Worm (Caenorhabditis elegans): ENCODE results near the gene elo-3.

ce11 chrIV:7258253-7258652 lies 20.7 kb downstream of the elo-3 start, which contains the start of gene C06E4.6:
- no peak for TF ChIP-seq elt-2 (tag; optimal IDR thresholded peaks at IDR 0.05)
- no peak for TF ChIP-seq pha-4 (tag; optimal IDR thresholded peaks at IDR 0.05)
- no peak for TF ChIP-seq madf-2 (tag; optimal IDR thresholded peaks at IDR 0.05)
- TF ChIP-seq unc-86 (tag; optimal IDR thresholded peaks at IDR 0.05): no peak
- TF ChIP-seq lim-6 (tag; optimal IDR thresholded peaks at IDR 0.05): no peak
- TF ChIP-seq npax-4 (tag; optimal IDR thresholded peaks at IDR 0.05): no peak
- TF ChIP-seq dmd-4 (tag; optimal IDR thresholded peaks at IDR 0.05; ENCODE audit: borderline replicate concordance): no peak
- no peak for TF ChIP-seq pqm-1 (tag; optimal IDR thresholded peaks at IDR 0.05)

All from whole organism, late embryonic.